Fruit fly (Drosophila melanogaster): ENCODE measurements around the gene Sgs3.

Gene Sgs3

DNA sequence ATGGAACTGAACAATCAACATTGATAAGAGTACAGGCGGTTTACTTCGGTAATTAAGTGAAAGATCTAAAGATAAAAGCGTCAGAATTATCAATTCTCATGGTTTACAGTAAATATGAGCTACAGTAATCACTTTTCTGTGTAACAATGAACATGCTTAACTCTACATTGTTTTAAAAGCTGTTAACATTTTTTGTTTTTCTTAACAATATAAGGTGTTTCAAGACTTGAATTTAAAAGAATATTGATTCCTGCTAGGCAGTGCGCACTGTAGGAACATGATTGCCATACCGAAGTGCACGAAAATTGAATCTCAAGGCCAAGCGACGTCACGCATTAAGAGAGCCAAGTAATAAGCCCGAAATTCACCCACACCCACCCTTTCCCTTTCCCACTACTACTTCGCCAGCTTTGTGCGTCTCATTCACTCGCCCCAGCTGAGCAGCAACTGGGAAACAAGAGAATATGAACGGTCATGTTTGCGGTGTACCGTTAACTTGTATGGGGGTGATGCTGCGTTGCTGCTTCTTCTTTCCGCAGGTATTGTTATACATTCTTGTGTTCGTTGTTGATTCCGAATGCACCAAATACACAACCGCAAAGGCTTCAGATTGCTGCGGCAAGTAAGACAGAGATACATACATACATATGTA lies 20.7 kb upstream of the Sgs3 start (continued):
- TF ChIP-seq CG1233 (GFP tag; optimal IDR thresholded peaks at IDR 0.05) = no peak
- peak; percentile 37 for TF ChIP-seq CG3163 (GFP tag; optimal IDR thresholded peaks at IDR 0.05)
- TF ChIP-seq sd (tag; optimal IDR thresholded peaks at IDR 0.05) = peak; percentile 37
- no peak for TF ChIP-seq bbx (GFP tag; IDR thresholded peaks at IDR 0.05; ENCODE audit: partially characterized antibody)
- TF ChIP-seq CG5953 (GFP tag; IDR thresholded peaks at IDR 0.05) = 0 out of 2 replicates have a peak, but pooled peaks have one; percentile 33
- TF ChIP-seq HmgZ (tag; optimal IDR thresholded peaks at IDR 0.05) = peak; percentile 60
- TF ChIP-seq CG9437 (GFP tag; optimal IDR thresholded peaks at IDR 0.05) = peak; percentile 43
- TF ChIP-seq row (GFP tag; IDR thresholded peaks at IDR 0.05) = peak; percentile 85
- no peak for TF ChIP-seq hb (GFP tag; IDR thresholded peaks at IDR 0.05; ENCODE audit: partially characterized antibody)
- TF ChIP-seq pnt (GFP tag; optimal IDR thresholded peaks at IDR 0.05) = peak; percentile 17
- peak; percentile 81 for TF ChIP-seq CG32532 (GFP tag; IDR thresholded peaks at IDR 0.05)
- TF ChIP-seq B-H1 (GFP tag; IDR thresholded peaks at IDR 0.05) = peak; percentile 65; the same call in 2 of the 3 replicates
- no peak for TF ChIP-seq CG8089 (GFP tag; optimal IDR thresholded peaks at IDR 0.05)
- no peak for TF ChIP-seq cato (GFP tag; optimal IDR thresholded peaks at IDR 0.05; ENCODE audit: borderline replicate concordance)
- TF ChIP-seq Oaz (GFP tag; IDR thresholded peaks at IDR 0.05) = no peak
- peak; percentile 65 for TF ChIP-seq gsb (GFP tag; IDR thresholded peaks at IDR 0.05)
- TF ChIP-seq E2f2 (GFP tag; IDR thresholded peaks at IDR 0.05) = no peak; the same call in 1 of the 2 replicates
- TF ChIP-seq kah (GFP tag; optimal IDR thresholded peaks at IDR 0.05) = no peak
- peak; percentile 53; the same call in 1 of the 2 replicates for TF ChIP-seq stc (GFP tag; IDR thresholded peaks at IDR 0.05)
- TF ChIP-seq CG11093 (GFP tag; IDR thresholded peaks at IDR 0.05) = no peak
- TF ChIP-seq fd102C (GFP tag; optimal IDR thresholded peaks at IDR 0.05) = no peak
- peak; percentile 24 for TF ChIP-seq CG7928 (GFP tag; optimal IDR thresholded peaks at IDR 0.05)
- peak; percentile 9 for TF ChIP-seq CG12299 (tag; optimal IDR thresholded peaks at IDR 0.05)
- peak; percentile 71 for TF ChIP-seq CG9932 (GFP tag; IDR thresholded peaks at IDR 0.05)
- peak; percentile 33; the same call in 1 of the 3 replicates for TF ChIP-seq CG17361 (GFP tag; IDR thresholded peaks at IDR 0.05)
- TF ChIP-seq Hr3 (GFP tag; optimal IDR thresholded peaks at IDR 0.05) = peak; percentile 32
- TF ChIP-seq slp2 (GFP tag; optimal IDR thresholded peaks at IDR 0.05) = peak; percentile 44
- peak; percentile 52 for TF ChIP-seq CG11696 (GFP tag; IDR thresholded peaks at IDR 0.05)
- peak; percentile 17 for TF ChIP-seq CG1792 (GFP tag; optimal IDR thresholded peaks at IDR 0.05)
- TF ChIP-seq cg (GFP tag; optimal IDR thresholded peaks at IDR 0.05) = no peak
- no peak for TF ChIP-seq CG10565 (GFP tag; optimal IDR thresholded peaks at IDR 0.05)
- no peak for TF ChIP-seq btn (GFP tag; optimal IDR thresholded peaks at IDR 0.05)
- TF ChIP-seq CG6272 (GFP tag; IDR thresholded peaks at IDR 0.05) = no peak
- peak; percentile 32 for TF ChIP-seq org-1 (GFP tag; optimal IDR thresholded peaks at IDR 0.05)
- TF ChIP-seq CG31441 (GFP tag; IDR thresholded peaks at IDR 0.05) = peak; percentile 43; the same call in 1 of the 2 replicates
- no peak for TF ChIP-seq pan (optimal IDR thresholded peaks at IDR 0.05)
- TF ChIP-seq pan (GFP tag; optimal IDR thresholded peaks at IDR 0.05 in 1 of 2, IDR thresholded peaks at IDR 0.05 in 1 of 2) = peak in 1 of 2 experiments; percentile 83
- TF ChIP-seq otp (GFP tag; IDR thresholded peaks at IDR 0.05) = peak; percentile 55; the same call in 1 of the 3 replicates
- peak; percentile 56; the same call in 2 of the 3 replicates for TF ChIP-seq tgo (GFP tag; IDR thresholded peaks at IDR 0.05)
- peak; percentile 21 for TF ChIP-seq oc (tag; optimal IDR thresholded peaks at IDR 0.05)
- no peak for TF ChIP-seq Opbp (GFP tag; IDR thresholded peaks at IDR 0.05; ENCODE audit: partially characterized antibody)
- TF ChIP-seq CG10321 (GFP tag; IDR thresholded peaks at IDR 0.05) = no peak
- TF ChIP-seq bowl (GFP tag; IDR thresholded peaks at IDR 0.05) = no peak
- peak; percentile 39; the same call in 1 of the 2 replicates for TF ChIP-seq Nf-YA (GFP tag; IDR thresholded peaks at IDR 0.05)
- TF ChIP-seq CG5180 (GFP tag; optimal IDR thresholded peaks at IDR 0.05) = peak; percentile 3
- TF ChIP-seq CG17802 (tag; optimal IDR thresholded peaks at IDR 0.05) = no peak
- TF ChIP-seq Sin3A (optimal IDR thresholded peaks at IDR 0.05) = no peak
- no peak for TF ChIP-seq Lim3 (GFP tag; IDR thresholded peaks at IDR 0.05)
- peak; percentile 35 for TF ChIP-seq emc (GFP tag; optimal IDR thresholded peaks at IDR 0.05)
- no peak for TF ChIP-seq CG4328 (GFP tag; optimal IDR thresholded peaks at IDR 0.05)
- peak; percentile 58; the same call in 1 of the 2 replicates for TF ChIP-seq danr (GFP tag; IDR thresholded peaks at IDR 0.05)

All from whole organism, embryonic.